Worm (Caenorhabditis elegans) whole organism, L4 larva: ENCODE measurements around the gene lpr-2.

Experiments used
- D1046.2 ChIP-seq: fragments of 200-800 bp; sonication (Bioruptor generic); IDR thresholded peaks from 2 replicates; pipeline ENCODE4 v1.3.6; 2022; ENCODE audit warnings: missing genetic modification characterization, missing compliant biosample characterization
- F26F4.8 ChIP-seq: fragments of 200-800 bp; sonication (Bioruptor generic); conservative IDR thresholded peaks from 2 replicates; pipeline ENCODE4 v1.3.6; 2022; ENCODE audit warnings: missing genetic modification characterization, missing compliant biosample characterization
- T20F7.1 ChIP-seq: fragments of 200-800 bp; sonication (Bioruptor generic); optimal IDR thresholded peaks from 2 replicates; lab custom pipeline; 2018; ENCODE audit warnings: mild to moderate bottlenecking, missing genetic modification characterization, missing compliant biosample characterization
- T26A8.4 ChIP-seq: fragments of 200-800 bp; sonication (Bioruptor generic); IDR thresholded peaks from 2 replicates; pipeline ENCODE4 v1.3.6; 2022; ENCODE audit warnings: missing genetic modification characterization, missing compliant biosample characterization
- Y48G9A.11 ChIP-seq: fragments of 200-800 bp; sonication (Bioruptor generic); IDR thresholded peaks from 2 replicates; pipeline ENCODE4 v1.3.6; 2022; ENCODE audit warnings: missing genetic modification reagents, missing genetic modification characterization, missing compliant biosample characterization
- Y5F2A.4 ChIP-seq: fragments of 200-800 bp; sonication (Bioruptor generic); optimal IDR thresholded peaks from 2 replicates; lab custom pipeline; 2018; ENCODE audit warnings: mild to moderate bottlenecking, missing genetic modification characterization, missing compliant biosample characterization
- aha-1 ChIP-seq: fragments of 150-350 bp; peaks from one replicate; lab custom pipeline; 2014; ENCODE audit warnings: missing biosample characterization, missing genetic modification characterization
- ama-1 ChIP-seq: fragments of 150-350 bp; optimal IDR thresholded peaks from 2 replicates; lab custom pipeline; 2014; ENCODE audit warnings: inconsistent platforms, mixed read lengths
- attf-4 ChIP-seq: sonication (generic microtip); optimal IDR thresholded peaks from 3 replicates; lab custom pipeline; 2017; ENCODE audit warnings: missing biosample characterization, missing genetic modification characterization
- ceh-20 ChIP-seq: fragments of 200-800 bp; sonication (Bioruptor generic); IDR thresholded peaks from 2 replicates; pipeline ENCODE4 v1.3.6; 2022; ENCODE audit warnings: missing genetic modification reagents, missing genetic modification characterization, missing compliant biosample characterization
- ceh-82 ChIP-seq: sonication (generic microtip); optimal IDR thresholded peaks from 2 replicates; lab custom pipeline; 2017; ENCODE audit warnings: missing biosample characterization, missing genetic modification characterization
- ctbp-1 ChIP-seq: fragments of 200-800 bp; sonication (Bioruptor generic); IDR thresholded peaks from 2 replicates; pipeline ENCODE4 v1.3.6; 2022; ENCODE audit warnings: missing genetic modification reagents, missing genetic modification characterization, missing compliant biosample characterization
- dpl-1 ChIP-seq: fragments of 150-350 bp; optimal IDR thresholded peaks from 2 replicates; lab custom pipeline; 2014; ENCODE audit warnings: missing biosample characterization, missing genetic modification reagents, missing genetic modification characterization
- dve-1 ChIP-seq: sonication (generic microtip); optimal IDR thresholded peaks from 2 replicates; lab custom pipeline; 2017; ENCODE audit warnings: antibody characterized with exemption, mild to moderate bottlenecking, missing genetic modification characterization, missing compliant biosample characterization; ENCODE audit not compliant: insufficient read depth
- fos-1 ChIP-seq: fragments of 150-350 bp; optimal IDR thresholded peaks from 2 replicates; lab custom pipeline; 2014; ENCODE audit warnings: missing biosample characterization, missing genetic modification characterization
- gei-8 ChIP-seq: fragments of 200-800 bp; sonication (Bioruptor generic); optimal IDR thresholded peaks from 2 replicates; lab custom pipeline; 2018; ENCODE audit warnings: mild to moderate bottlenecking, missing genetic modification characterization, missing compliant biosample characterization
- hif-1 ChIP-seq, 2 experiments: sonication (generic microtip); optimal IDR thresholded peaks; 2 replicates each; lab custom pipeline; 2016 to 2017; ENCODE audit warnings: missing compliant biosample characterization in 2 of 2, missing genetic modification characterization in 2 of 2, missing genetic modification reagents in 2 of 2, missing genotype in 2 of 2, mild to moderate bottlenecking in 1 of 2
- hlh-11 ChIP-seq: fragments of 200-800 bp; sonication (Bioruptor generic); optimal IDR thresholded peaks from 2 replicates; lab custom pipeline; 2018; ENCODE audit warnings: mild to moderate bottlenecking, missing genetic modification characterization, missing compliant biosample characterization
- hmg-1.1 ChIP-seq: fragments of 200-800 bp; sonication (Bioruptor generic); IDR thresholded peaks from 2 replicates; pipeline ENCODE4 v1.3.6; 2022; ENCODE audit warnings: missing genetic modification reagents, missing genetic modification characterization, missing compliant biosample characterization
- lin-1 ChIP-seq: fragments of 200-800 bp; sonication (Bioruptor generic); IDR thresholded peaks from 2 replicates; pipeline ENCODE4 v1.3.6; 2022; ENCODE audit warnings: missing genetic modification reagents, missing genetic modification characterization, missing compliant biosample characterization
- lin-29 ChIP-seq: fragments of 200-800 bp; sonication (Bioruptor generic); IDR thresholded peaks from 2 replicates; pipeline ENCODE4 v1.3.6; 2022; ENCODE audit warnings: missing genetic modification reagents, missing genetic modification characterization, missing compliant biosample characterization
- lin-38 ChIP-seq: fragments of 200-800 bp; sonication (Bioruptor generic); IDR thresholded peaks from 2 replicates; pipeline ENCODE4 v1.3.6; 2022; ENCODE audit warnings: missing genetic modification reagents, missing genetic modification characterization, missing compliant biosample characterization
- lsy-2 ChIP-seq, 2 experiments: fragments of 150-350 bp in 1 of 2; sonication (generic microtip) in 1 of 2; optimal IDR thresholded peaks; 2 replicates each; lab custom pipeline; 2014 to 2017; ENCODE audit warnings: missing biosample characterization in 2 of 2, missing genetic modification characterization in 2 of 2
- madf-5 ChIP-seq, 2 experiments: fragments of 200-800 bp; sonication (Bioruptor generic); IDR thresholded peaks; 2 replicates each; pipeline ENCODE4 v1.3.6; 2022; ENCODE audit warnings: missing compliant biosample characterization in 2 of 2, missing genetic modification characterization in 2 of 2
- madf-9 ChIP-seq: fragments of 200-800 bp; sonication (Bioruptor generic); conservative IDR thresholded peaks from 2 replicates; pipeline ENCODE4 v1.3.6; 2022; ENCODE audit warnings: missing genetic modification reagents, missing genetic modification characterization, missing compliant biosample characterization
- mep-1 ChIP-seq: fragments of 150-350 bp; sonication (generic microtip); optimal IDR thresholded peaks from 3 replicates; lab custom pipeline; 2014; ENCODE audit warnings: missing biosample characterization, missing genetic modification characterization
- mxl-2 ChIP-seq: fragments of 200-800 bp; sonication (Bioruptor generic); conservative IDR thresholded peaks from 2 replicates; pipeline ENCODE4 v1.3.6; 2022; ENCODE audit warnings: missing genetic modification reagents, missing genetic modification characterization, missing compliant biosample characterization
- mxl-3 ChIP-seq: fragments of 200-800 bp; sonication (Bioruptor generic); optimal IDR thresholded peaks from 2 replicates; lab custom pipeline; 2018; ENCODE audit warnings: mild to moderate bottlenecking, missing genetic modification characterization, missing compliant biosample characterization
- nhr-102 ChIP-seq: sonication (generic microtip); optimal IDR thresholded peaks from 2 replicates; lab custom pipeline; 2016; ENCODE audit warnings: mild to moderate bottlenecking, missing genetic modification characterization, moderate library complexity, missing compliant biosample characterization
- nhr-11 ChIP-seq: fragments of 150-350 bp; optimal IDR thresholded peaks from 2 replicates; lab custom pipeline; 2014; ENCODE audit warnings: missing biosample characterization, missing genetic modification characterization
- nhr-237 ChIP-seq: sonication (generic microtip); optimal IDR thresholded peaks from 2 replicates; lab custom pipeline; 2017; ENCODE audit warnings: missing biosample characterization, missing genetic modification characterization
- nhr-41 ChIP-seq: fragments of 200-800 bp; sonication (Bioruptor generic); IDR thresholded peaks from 2 replicates; pipeline ENCODE4 v1.3.6; 2022; ENCODE audit warnings: missing genetic modification reagents, missing genetic modification characterization, missing compliant biosample characterization
- nhr-6 ChIP-seq: fragments of 150-350 bp; optimal IDR thresholded peaks from 2 replicates; lab custom pipeline; 2014; ENCODE audit warnings: missing biosample characterization, missing genetic modification characterization
- nhr-76 ChIP-seq: fragments of 150-350 bp; optimal IDR thresholded peaks from 2 replicates; lab custom pipeline; 2014; ENCODE audit warnings: missing biosample characterization, missing genetic modification characterization
- pha-4 ChIP-seq, 2 experiments: fragments of 150-350 bp in 1 of 2; fragments of 200-800 bp in 1 of 2; sonication (Bioruptor generic) in 1 of 2; IDR thresholded peaks in 1 of 2; optimal IDR thresholded peaks in 1 of 2; 2 replicates each; pipeline versions ENCODE4 v1.3.6 to Lab custom; 2014 to 2022; ENCODE audit warnings: missing genetic modification characterization in 2 of 2, missing genetic modification reagents in 2 of 2, missing biosample characterization in 1 of 2, missing compliant biosample characterization in 1 of 2
- saeg-2 ChIP-seq: fragments of 200-800 bp; sonication (Bioruptor generic); IDR thresholded peaks from 2 replicates; pipeline ENCODE4 v1.3.6; 2022; ENCODE audit warnings: missing genetic modification reagents, missing genetic modification characterization, missing compliant biosample characterization
- sdz-12 ChIP-seq: fragments of 200-800 bp; sonication (Bioruptor generic); optimal IDR thresholded peaks from 2 replicates; lab custom pipeline; 2018; ENCODE audit warnings: mild to moderate bottlenecking, missing genetic modification characterization, missing compliant biosample characterization
- spr-1 ChIP-seq: sonication (generic microtip); optimal IDR thresholded peaks from 2 replicates; lab custom pipeline; 2016; ENCODE audit warnings: mild to moderate bottlenecking, missing genetic modification characterization, missing compliant biosample characterization
- spr-3 ChIP-seq: fragments of 200-800 bp; sonication (Bioruptor generic); optimal IDR thresholded peaks from 2 replicates; lab custom pipeline; 2018; ENCODE audit warnings: mild to moderate bottlenecking, missing genetic modification characterization, missing compliant biosample characterization
- tag-97 ChIP-seq: fragments of 200-800 bp; sonication (Bioruptor generic); IDR thresholded peaks from 2 replicates; pipeline ENCODE4 v1.3.6; 2022; ENCODE audit warnings: missing genetic modification characterization, missing compliant biosample characterization
- tra-1 ChIP-seq: fragments of 200-800 bp; sonication (Bioruptor generic); IDR thresholded peaks from 2 replicates; pipeline ENCODE4 v1.3.6; 2022; ENCODE audit warnings: missing genetic modification reagents, missing genetic modification characterization, missing compliant biosample characterization
- unc-39 ChIP-seq: sonication (generic microtip); optimal IDR thresholded peaks from 2 replicates; lab custom pipeline; 2017; ENCODE audit warnings: missing biosample characterization, missing genetic modification characterization
- unc-62 ChIP-seq, 3 experiments: fragments of 150-350 bp in 1 of 3; sonication (generic microtip); optimal IDR thresholded peaks in 2 of 3; peaks in 1 of 3; 1 replicate in 1 of 3; 2 replicates in 2 of 3; lab custom pipeline; 2014 to 2017; ENCODE audit warnings: missing biosample characterization in 3 of 3, missing genetic modification characterization in 3 of 3, missing genetic modification reagents in 3 of 3, missing genotype in 1 of 3
- zip-11 ChIP-seq: fragments of 200-800 bp; sonication (Bioruptor generic); IDR thresholded peaks from 2 replicates; pipeline ENCODE4 v1.3.6; 2022; ENCODE audit warnings: missing genetic modification characterization, missing compliant biosample characterization
- zip-2 ChIP-seq: fragments of 150-350 bp; optimal IDR thresholded peaks from 2 replicates; lab custom pipeline; 2014; ENCODE audit warnings: missing biosample characterization, missing genetic modification characterization
- ztf-11 ChIP-seq: fragments of 150-350 bp; optimal IDR thresholded peaks from 2 replicates; lab custom pipeline; 2014; ENCODE audit warnings: missing biosample characterization, missing genetic modification characterization

Gene lpr-2

DNA sequence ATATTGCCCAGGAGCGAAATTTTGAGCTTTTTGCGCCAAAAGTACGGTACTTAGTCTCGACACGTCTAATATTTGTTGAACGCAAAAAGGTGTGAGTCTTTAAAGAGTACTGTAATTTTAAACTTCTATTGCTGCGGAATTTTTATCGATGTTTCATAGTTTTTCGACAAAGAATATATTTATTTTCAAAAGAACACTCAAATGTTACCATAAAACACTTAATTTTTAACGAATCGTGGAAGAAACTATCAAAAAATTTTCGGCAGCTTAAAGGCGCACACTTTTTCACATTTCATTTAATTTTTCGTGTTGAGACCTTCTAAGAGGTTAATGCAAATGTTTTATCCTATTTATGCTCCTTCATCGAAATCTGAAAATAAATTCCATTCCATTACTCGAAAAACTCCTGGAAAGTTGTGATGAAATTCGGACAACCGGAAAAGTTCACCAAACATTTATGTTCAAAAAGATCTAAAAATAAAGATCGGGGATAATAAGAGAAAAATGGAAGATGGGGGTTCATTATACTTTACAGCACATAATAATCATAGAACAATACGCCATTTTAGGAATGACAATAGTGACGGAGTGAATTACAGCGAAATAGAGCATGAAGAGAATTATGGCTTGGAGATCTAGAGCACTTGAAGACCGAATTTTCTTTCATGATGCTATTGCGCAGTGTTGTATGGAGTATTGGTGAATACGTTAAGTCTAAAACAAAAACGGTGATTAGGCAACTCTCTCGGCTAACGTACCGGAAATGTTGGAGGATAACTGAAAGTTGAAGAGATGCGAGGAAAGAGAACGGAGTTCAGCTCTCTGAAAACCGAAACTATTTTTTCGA lies 41.3 kb downstream of the lpr-2 start (continued):
- TF ChIP-seq zip-2 (no peak), ama-1 (lab: Kevin White, UChicago) (peak; percentile 82), ceh-20 (GFP tag; lab: Robert Waterston, UW) (no peak), saeg-2 (0 out of 2 replicates have a peak, but pooled peaks have one; percentile 18), nhr-6 (no peak), lin-29 (GFP tag; lab: Robert Waterston, UW) (no peak), D1046.2 (no peak), T26A8.4 (GFP tag; lab: Robert Waterston, UW) (no peak; the same call in 1 of the 2 replicates), Y48G9A.11 (GFP tag; lab: Robert Waterston, UW) (peak; percentile 64), lin-1 (GFP tag; lab: Robert Waterston, UW) (peak; percentile 33; the same call in 1 of the 2 replicates), ceh-82 (tag; lab: Kevin White, UChicago) (no peak), hmg-1.1 (no peak), madf-5 (GFP tag; IDR thresholded peaks at IDR 0.05; lab: Robert Waterston, UW) (0 out of 4 replicates have a peak, but pooled peaks have one; percentile 4 to 13), aha-1 (tag; lab: Kevin White, UChicago) (peak; percentile 54), gei-8 (GFP tag; lab: Kevin White, UChicago) (no peak), fos-1 (tag; lab: Kevin White, UChicago) (no peak), lin-38 (GFP tag; lab: Robert Waterston, UW) (peak; percentile 47), sdz-12 (GFP tag; lab: Kevin White, UChicago) (no peak), nhr-11 (tag; lab: Kevin White, UChicago) (no peak), dve-1 (tag; lab: Kevin White, UChicago) (peak; percentile 20), nhr-237 (tag; lab: Kevin White, UChicago) (no peak), Y5F2A.4 (GFP tag; lab: Kevin White, UChicago) (peak; percentile 17), nhr-76 (tag; lab: Kevin White, UChicago) (no peak), unc-39 (tag; lab: Kevin White, UChicago) (no peak), spr-1 (no peak), hif-1 (tag; optimal IDR thresholded peaks at IDR 0.05; lab: Kevin White, UChicago) (no peak), tag-97 (GFP tag; lab: Robert Waterston, UW) (no peak), hlh-11 (tag; lab: Kevin White, UChicago) (peak; percentile 11), T20F7.1 (peak; percentile 39)

DNA sequence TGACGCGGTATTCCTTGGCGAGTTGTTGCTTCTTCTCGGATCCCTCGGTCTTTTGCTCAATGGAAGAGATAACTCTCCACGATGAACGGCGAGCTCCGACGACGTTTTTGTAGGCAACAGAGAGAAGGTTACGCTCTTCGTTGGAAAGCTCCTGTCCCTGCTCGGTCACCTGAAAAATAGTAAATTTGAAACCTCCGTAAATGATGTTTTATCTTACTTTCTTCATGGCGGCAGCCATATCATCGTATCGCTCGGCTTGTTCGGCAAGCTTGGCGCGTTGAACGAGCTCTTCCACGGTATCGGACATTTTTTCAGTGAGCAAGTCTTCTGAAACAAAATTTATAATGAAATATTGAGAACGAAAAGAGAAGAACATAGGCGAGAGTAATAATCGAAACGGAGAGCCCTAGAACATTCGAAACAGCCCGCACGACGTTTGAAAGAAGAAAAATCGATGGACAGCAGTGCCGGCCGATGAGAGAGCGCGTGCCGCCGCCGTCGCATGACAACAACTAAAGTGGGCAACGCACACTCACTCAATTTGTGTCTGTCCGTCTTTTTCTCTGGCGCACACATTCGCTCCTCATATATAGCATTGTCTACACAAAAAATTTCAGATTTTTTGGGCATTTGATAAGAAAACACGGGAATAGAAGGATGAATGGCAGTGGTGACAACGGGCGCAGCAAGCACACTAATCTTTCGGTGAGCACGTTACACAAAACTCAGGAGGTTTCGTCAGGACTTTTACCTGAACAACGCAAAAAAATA lies 42.8 kb downstream of the lpr-2 start, which contains the start of the genes par-5 and M117.3:
TSS of gene par-5 (minus strand) at position 334 of the 771 bp plus-strand sequence.
TSS of gene M117.3 (plus strand) at position 616 of the 771 bp plus-strand sequence.
- TF ChIP-seq nhr-41 (GFP tag; lab: Robert Waterston, UW) (no peak), unc-62 (GFP tag; optimal IDR thresholded peaks at IDR 0.05 in 1 of 2; lab: Kevin White, UChicago) (peak in 1 of 2 experiments; percentile 95), unc-62 (tag; optimal IDR thresholded peaks at IDR 0.05; lab: Kevin White, UChicago) (no peak), spr-3 (no peak), attf-4 (tag; lab: Kevin White, UChicago) (no peak), dpl-1 (peak; percentile 62), sdz-12 (GFP tag; lab: Kevin White, UChicago) (no peak), Y48G9A.11 (GFP tag; lab: Robert Waterston, UW) (no peak), mxl-3 (GFP tag; lab: Kevin White, UChicago) (peak; percentile 81), ztf-11 (tag; lab: Kevin White, UChicago) (no peak), mxl-2 (peak; percentile 10; the same call in 1 of the 2 replicates), zip-11 (GFP tag; lab: Robert Waterston, UW) (no peak), tra-1 (GFP tag; lab: Robert Waterston, UW) (no peak; the same call in 1 of the 2 replicates), zip-2 (no peak), pha-4 (GFP tag; IDR thresholded peaks at IDR 0.05; lab: Robert Waterston, UW) (peak; percentile 60), pha-4 (tag; optimal IDR thresholded peaks at IDR 0.05; lab: Kevin White, UChicago) (no peak), ctbp-1 (GFP tag; lab: Robert Waterston, UW) (peak; percentile 95), nhr-102 (tag; lab: Kevin White, UChicago) (peak; percentile 29), lsy-2 (tag; optimal IDR thresholded peaks at IDR 0.05; lab: Kevin White, UChicago) (peak in 1 of 2 experiments; percentile 80), mep-1 (tag; lab: Kevin White, UChicago) (peak; percentile 78), F26F4.8 (GFP tag; lab: Robert Waterston, UW) (no peak), madf-9 (GFP tag; lab: Robert Waterston, UW) (no peak; the same call in 1 of the 2 replicates), nhr-11 (tag; lab: Kevin White, UChicago) (peak; percentile 76), lin-29 (GFP tag; lab: Robert Waterston, UW) (0 out of 2 replicates have a peak, but pooled peaks have one; percentile 7), T26A8.4 (GFP tag; lab: Robert Waterston, UW) (peak; percentile 53)
